Fruit fly (Drosophila melanogaster) whole organism: Measurements from ENCODE around the gene CG43062.

Experiments used
- CG8478 ChIP-seq: fragments of >200 bp; optimal IDR thresholded peaks from 2 replicates; lab custom pipeline; 2018; ENCODE audit warnings: inconsistent platforms
- Dll ChIP-seq: fragments of >200 bp; optimal IDR thresholded peaks from 2 replicates; lab custom pipeline; 2017
- EcR ChIP-seq, 2 experiments: fragments of >200 bp; optimal IDR thresholded peaks; 2 replicates each; lab custom pipeline; 2017; ENCODE audit warnings: missing biosample characterization in 2 of 2, missing genetic modification characterization in 2 of 2, missing genetic modification reagents in 2 of 2
- pan ChIP-seq: fragments of >200 bp; optimal IDR thresholded peaks from 2 replicates; lab custom pipeline; 2017
- psq ChIP-seq: fragments of >200 bp; optimal IDR thresholded peaks from 2 replicates; lab custom pipeline; 2017
- usp ChIP-seq: fragments of >200 bp; optimal IDR thresholded peaks from 2 replicates; lab custom pipeline; 2017; ENCODE audit warnings: missing biosample characterization, missing genetic modification characterization, mixed read lengths

- TF ChIP-seq usp (no peak), CG8478 (no peak), EcR (GFP tag; optimal IDR thresholded peaks at IDR 0.05; lab: Kevin White, UChicago) (no peak), psq (lab: Kevin White, UChicago) (no peak), Dll (no peak), pan (lab: Kevin White, UChicago) (no peak)
Observed at dm6 chr3R:11758507-11759184, 8.5 kb downstream of the CG43062 start.
